Fruit fly (Drosophila melanogaster) Kc167 (cell line): Measurements from ENCODE around the gene Snx27.
A peak's percentile ranks its signal among the peaks of the same experiment; 100 is the strongest.

ENCODE experiments used
- Myc ChIP-seq: fragments of >200 bp; optimal IDR thresholded peaks from 2 replicates; lab custom pipeline; 2017; ENCODE audit warnings: missing external identifiers
- Sin3A ChIP-seq: fragments of >200 bp; optimal IDR thresholded peaks from 2 replicates; lab custom pipeline; 2018; ENCODE audit warnings: missing external identifiers
- h ChIP-seq: fragments of >200 bp; optimal IDR thresholded peaks from 3 replicates; lab custom pipeline; 2018; ENCODE audit warnings: missing external identifiers
- insv ChIP-seq: fragments of >200 bp; optimal IDR thresholded peaks from 3 replicates; lab custom pipeline; 2018; ENCODE audit warnings: missing external identifiers
- ttk ChIP-seq: sonication (Bioruptor generic); optimal IDR thresholded peaks from 2 replicates; lab custom pipeline; 2017; ENCODE audit warnings: missing external identifiers

- no peak for TF ChIP-seq Myc (lab: Kevin White, UChicago)
- no peak for TF ChIP-seq Sin3A (lab: Kevin White, UChicago)
- peak; percentile 99 for TF ChIP-seq ttk (lab: Kevin White, UChicago)
- TF ChIP-seq insv (lab: Kevin White, UChicago): no peak
- no peak for TF ChIP-seq h (lab: Kevin White, UChicago)
Observed at dm6 chrX:5714786-5715185, 23.0 kb downstream of the Snx27 start.
